Fruit fly (Drosophila melanogaster): ENCODE measurements around the gene mTTF.

mTTF gene

dm6 chr2L:14319005-14319404 is 29.6 kb downstream of the mTTF start:
- TF ChIP-seq cic (GFP tag; optimal IDR thresholded peaks at IDR 0.05) = no peak
- no peak for TF ChIP-seq Hr96 (GFP tag; optimal IDR thresholded peaks at IDR 0.05)
- TF ChIP-seq ovo (GFP tag; optimal IDR thresholded peaks at IDR 0.05) = no peak
- no peak for TF ChIP-seq CG5204 (GFP tag; optimal IDR thresholded peaks at IDR 0.05)
- TF ChIP-seq CG11617 (GFP tag; optimal IDR thresholded peaks at IDR 0.05) = no peak
- TF ChIP-seq CG33017 (tag; optimal IDR thresholded peaks at IDR 0.05) = no peak
- TF ChIP-seq kay (GFP tag; ENCODE audit: borderline replicate concordance) = no peak
- TF ChIP-seq pad (GFP tag; optimal IDR thresholded peaks at IDR 0.05) = no peak
- no peak for TF ChIP-seq CG7045 (GFP tag; optimal IDR thresholded peaks at IDR 0.05)
- no peak for TF ChIP-seq toe (GFP tag; optimal IDR thresholded peaks at IDR 0.05)
- no peak for TF ChIP-seq Mnt (GFP tag; optimal IDR thresholded peaks at IDR 0.05)
- TF ChIP-seq CG14711 (tag; optimal IDR thresholded peaks at IDR 0.05) = no peak
- TF ChIP-seq bab1 (GFP tag; optimal IDR thresholded peaks at IDR 0.05) = no peak
- TF ChIP-seq Clk (GFP tag; optimal IDR thresholded peaks at IDR 0.05) = no peak
- TF ChIP-seq CG1620 (GFP tag; optimal IDR thresholded peaks at IDR 0.05) = no peak
- TF ChIP-seq CG12768 (GFP tag; optimal IDR thresholded peaks at IDR 0.05) = no peak

- TF ChIP-seq CG14711 (tag; optimal IDR thresholded peaks at IDR 0.05) (no peak), CG12768 (GFP tag; optimal IDR thresholded peaks at IDR 0.05) (no peak), kay (GFP tag; ENCODE audit: borderline replicate concordance) (no peak), Hr96 (GFP tag; optimal IDR thresholded peaks at IDR 0.05) (no peak), CG7101 (tag; optimal IDR thresholded peaks at IDR 0.05) (no peak), CG33017 (tag; optimal IDR thresholded peaks at IDR 0.05) (no peak), CG1620 (GFP tag; optimal IDR thresholded peaks at IDR 0.05) (no peak), CG11617 (GFP tag; optimal IDR thresholded peaks at IDR 0.05) (no peak), CG7045 (GFP tag; optimal IDR thresholded peaks at IDR 0.05) (no peak), Clk (GFP tag; optimal IDR thresholded peaks at IDR 0.05) (no peak), cnc (optimal IDR thresholded peaks at IDR 0.05) (no peak), tj (GFP tag; optimal IDR thresholded peaks at IDR 0.05) (no peak), bab1 (GFP tag; optimal IDR thresholded peaks at IDR 0.05) (no peak), Crg-1 (GFP tag; optimal IDR thresholded peaks at IDR 0.05) (no peak)
Observed at dm6 chr2L:14318600-14318999, 30.0 kb downstream of the mTTF start.

DNA sequence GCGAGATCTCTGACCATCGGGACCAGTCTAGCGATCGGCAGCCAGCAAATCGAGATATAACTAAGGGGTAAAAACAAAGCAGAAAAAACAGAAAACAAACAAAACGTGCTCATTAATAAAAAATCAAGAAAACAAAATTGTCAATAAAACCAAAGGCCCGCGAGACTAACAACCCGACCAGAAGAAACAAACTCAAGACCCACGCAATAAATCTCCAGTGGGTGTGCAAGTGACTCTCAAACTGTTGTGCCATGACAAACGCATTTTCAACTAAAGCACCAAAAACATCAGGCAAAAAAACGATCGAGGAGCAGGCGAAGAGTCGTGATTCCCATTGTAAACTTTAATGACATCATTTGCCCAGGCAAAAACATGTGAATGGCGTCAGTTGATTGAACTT is 30.6 kb downstream of the mTTF start:
- no peak for TF ChIP-seq tj (GFP tag; optimal IDR thresholded peaks at IDR 0.05)
- no peak for TF ChIP-seq CG7101 (tag; optimal IDR thresholded peaks at IDR 0.05)
- no peak for TF ChIP-seq bab1 (GFP tag; optimal IDR thresholded peaks at IDR 0.05)
- no peak for TF ChIP-seq Hr96 (GFP tag; optimal IDR thresholded peaks at IDR 0.05)
- TF ChIP-seq CG11617 (GFP tag; optimal IDR thresholded peaks at IDR 0.05) = no peak
- no peak for TF ChIP-seq Crg-1 (GFP tag; optimal IDR thresholded peaks at IDR 0.05)
- no peak for TF ChIP-seq cnc (optimal IDR thresholded peaks at IDR 0.05)
- TF ChIP-seq CG5204 (GFP tag; optimal IDR thresholded peaks at IDR 0.05) = no peak
- no peak for TF ChIP-seq CG7045 (GFP tag; optimal IDR thresholded peaks at IDR 0.05)
- no peak for TF ChIP-seq pad (GFP tag; optimal IDR thresholded peaks at IDR 0.05)
- no peak for TF ChIP-seq ovo (GFP tag; optimal IDR thresholded peaks at IDR 0.05)
- TF ChIP-seq toe (GFP tag; optimal IDR thresholded peaks at IDR 0.05) = no peak
- no peak for TF ChIP-seq Mnt (GFP tag; optimal IDR thresholded peaks at IDR 0.05)
- TF ChIP-seq CG14711 (tag; optimal IDR thresholded peaks at IDR 0.05) = no peak

DNA sequence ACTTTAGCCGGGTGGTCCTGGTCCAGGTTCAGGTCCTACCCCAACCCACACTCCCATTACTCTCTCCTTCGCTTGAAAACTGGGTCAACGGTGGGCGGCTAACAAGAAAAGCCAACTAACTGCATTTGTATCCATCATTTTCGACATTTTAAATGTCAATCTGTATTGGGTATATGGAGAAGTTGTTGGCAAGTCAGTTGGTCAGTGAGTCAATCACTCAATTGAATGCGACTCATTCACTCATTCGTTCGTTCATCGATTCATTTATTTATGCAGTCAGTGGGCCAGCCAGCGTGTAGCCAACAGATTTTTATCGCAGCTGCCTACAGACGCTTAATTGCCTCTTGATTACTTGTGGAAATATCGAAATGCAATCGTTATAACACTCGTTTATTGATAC is 31.9 kb downstream of the mTTF start:
- TF ChIP-seq cnc (optimal IDR thresholded peaks at IDR 0.05) (no peak), CG11617 (GFP tag; optimal IDR thresholded peaks at IDR 0.05) (no peak), CG7101 (tag; optimal IDR thresholded peaks at IDR 0.05) (no peak), CG14711 (tag; optimal IDR thresholded peaks at IDR 0.05) (no peak), kay (GFP tag; ENCODE audit: borderline replicate concordance) (no peak), CG33017 (tag; optimal IDR thresholded peaks at IDR 0.05) (no peak), Mnt (GFP tag; optimal IDR thresholded peaks at IDR 0.05) (no peak), pad (GFP tag; optimal IDR thresholded peaks at IDR 0.05) (no peak), toe (GFP tag; optimal IDR thresholded peaks at IDR 0.05) (no peak), bab1 (GFP tag; optimal IDR thresholded peaks at IDR 0.05) (no peak), CG12768 (GFP tag; optimal IDR thresholded peaks at IDR 0.05) (no peak), tj (GFP tag; optimal IDR thresholded peaks at IDR 0.05) (no peak), cic (GFP tag; optimal IDR thresholded peaks at IDR 0.05) (no peak), Hr96 (GFP tag; optimal IDR thresholded peaks at IDR 0.05) (no peak), Crg-1 (GFP tag; optimal IDR thresholded peaks at IDR 0.05) (no peak)

dm6 chr2L:14308661-14309060 is 39.9 kb downstream of the mTTF start:
- no peak for TF ChIP-seq tj (GFP tag; optimal IDR thresholded peaks at IDR 0.05)
- no peak for TF ChIP-seq CG5204 (GFP tag; optimal IDR thresholded peaks at IDR 0.05)
- TF ChIP-seq Mnt (GFP tag; optimal IDR thresholded peaks at IDR 0.05) = no peak
- TF ChIP-seq bab1 (GFP tag; optimal IDR thresholded peaks at IDR 0.05) = no peak
- TF ChIP-seq CG12768 (GFP tag; optimal IDR thresholded peaks at IDR 0.05) = no peak
- no peak for TF ChIP-seq Hr96 (GFP tag; optimal IDR thresholded peaks at IDR 0.05)
- no peak for TF ChIP-seq toe (GFP tag; optimal IDR thresholded peaks at IDR 0.05)
- TF ChIP-seq cic (GFP tag; optimal IDR thresholded peaks at IDR 0.05) = no peak
- TF ChIP-seq Clk (GFP tag; optimal IDR thresholded peaks at IDR 0.05) = no peak
- TF ChIP-seq CG7045 (GFP tag; optimal IDR thresholded peaks at IDR 0.05) = no peak
- TF ChIP-seq CG7101 (tag; optimal IDR thresholded peaks at IDR 0.05) = no peak
- TF ChIP-seq cnc (optimal IDR thresholded peaks at IDR 0.05) = no peak

- TF ChIP-seq toe (GFP tag; optimal IDR thresholded peaks at IDR 0.05) (no peak), CG12768 (GFP tag; optimal IDR thresholded peaks at IDR 0.05) (no peak), Clk (GFP tag; optimal IDR thresholded peaks at IDR 0.05) (no peak), CG11617 (GFP tag; optimal IDR thresholded peaks at IDR 0.05) (no peak), kay (GFP tag; ENCODE audit: borderline replicate concordance) (no peak), CG7101 (tag; optimal IDR thresholded peaks at IDR 0.05) (no peak), CG1620 (GFP tag; optimal IDR thresholded peaks at IDR 0.05) (no peak), Hr96 (GFP tag; optimal IDR thresholded peaks at IDR 0.05) (no peak), cnc (optimal IDR thresholded peaks at IDR 0.05) (no peak), CG14711 (tag; optimal IDR thresholded peaks at IDR 0.05) (no peak), ovo (GFP tag; optimal IDR thresholded peaks at IDR 0.05) (no peak), Mnt (GFP tag; optimal IDR thresholded peaks at IDR 0.05) (no peak), CG33017 (tag; optimal IDR thresholded peaks at IDR 0.05) (no peak), pad (GFP tag; optimal IDR thresholded peaks at IDR 0.05) (no peak), CG5204 (GFP tag; optimal IDR thresholded peaks at IDR 0.05) (no peak), CG7045 (GFP tag; optimal IDR thresholded peaks at IDR 0.05) (no peak), Crg-1 (GFP tag; optimal IDR thresholded peaks at IDR 0.05) (no peak), cic (GFP tag; optimal IDR thresholded peaks at IDR 0.05) (no peak), tj (GFP tag; optimal IDR thresholded peaks at IDR 0.05) (no peak)
Observed at dm6 chr2L:14308232-14308631, 40.4 kb downstream of the mTTF start.
